Worm (Caenorhabditis elegans) whole organism, mixed stage, embryonic: ENCODE data around the gene srxa-8.

Source experiments
- bed-3 ChIP-seq: fragments of 200-800 bp; sonication (Bioruptor generic); optimal IDR thresholded peaks from 3 replicates; lab custom pipeline; 2018; ENCODE audit warnings: mild to moderate bottlenecking, missing genetic modification characterization, moderate library complexity, missing compliant biosample characterization
- ceh-39 ChIP-seq: fragments of 150-350 bp; optimal IDR thresholded peaks from 2 replicates; lab custom pipeline; 2014; ENCODE audit warnings: missing biosample characterization, missing genetic modification characterization
- ceh-43 ChIP-seq: fragments of 200-800 bp; sonication (Bioruptor generic); optimal IDR thresholded peaks from 2 replicates; lab custom pipeline; 2018; ENCODE audit warnings: mild to moderate bottlenecking, missing genetic modification characterization, moderate library complexity, missing compliant biosample characterization
- ceh-83 ChIP-seq: fragments of 200-800 bp; sonication (Bioruptor generic); optimal IDR thresholded peaks from 2 replicates; lab custom pipeline; 2018; ENCODE audit warnings: mild to moderate bottlenecking, missing genetic modification characterization, missing compliant biosample characterization
- ces-1 ChIP-seq: fragments of 150-350 bp; optimal IDR thresholded peaks from 2 replicates; lab custom pipeline; 2014; ENCODE audit warnings: missing biosample characterization, missing genetic modification reagents, missing genetic modification characterization
- cnd-1 ChIP-seq: fragments of 200-800 bp; sonication (Bioruptor generic); optimal IDR thresholded peaks from 2 replicates; lab custom pipeline; 2018; ENCODE audit warnings: mild to moderate bottlenecking, missing genetic modification characterization, missing compliant biosample characterization
- elt-1 ChIP-seq: sonication (generic microtip); optimal IDR thresholded peaks from 2 replicates; lab custom pipeline; 2017; ENCODE audit warnings: missing genetic modification characterization, mild to moderate bottlenecking, missing compliant biosample characterization, antibody characterized with exemption, moderate library complexity, borderline replicate concordance; ENCODE audit not compliant: insufficient read depth
- elt-3 ChIP-seq: fragments of 150-350 bp; optimal IDR thresholded peaks from 2 replicates; lab custom pipeline; 2014; ENCODE audit warnings: missing biosample characterization, missing genetic modification characterization
- flh-1 ChIP-seq: fragments of 200-800 bp; sonication (Bioruptor generic); optimal IDR thresholded peaks from 2 replicates; lab custom pipeline; 2018; ENCODE audit warnings: mild to moderate bottlenecking, missing genetic modification characterization, moderate library complexity, missing compliant biosample characterization
- ham-2 ChIP-seq: fragments of 200-800 bp; sonication (Bioruptor generic); optimal IDR thresholded peaks from 2 replicates; lab custom pipeline; 2018; ENCODE audit warnings: mild to moderate bottlenecking, missing genetic modification characterization, missing compliant biosample characterization
- hlh-1 ChIP-seq: fragments of 150-350 bp; optimal IDR thresholded peaks from 2 replicates; lab custom pipeline; 2014; ENCODE audit warnings: missing biosample characterization, missing genetic modification reagents, missing genetic modification characterization
- lin-13 ChIP-seq: fragments of 150-350 bp; optimal IDR thresholded peaks from 2 replicates; lab custom pipeline; 2014; ENCODE audit warnings: missing biosample characterization, missing genetic modification characterization
- lin-32 ChIP-seq: fragments of 200-800 bp; sonication (Bioruptor generic); optimal IDR thresholded peaks from 2 replicates; lab custom pipeline; 2018; ENCODE audit warnings: mild to moderate bottlenecking, missing genetic modification characterization, missing compliant biosample characterization
- lsy-2 ChIP-seq: fragments of 150-350 bp; optimal IDR thresholded peaks from 2 replicates; lab custom pipeline; 2014; ENCODE audit warnings: missing biosample characterization, missing genetic modification characterization
- mab-5 ChIP-seq: fragments of 150-350 bp; optimal IDR thresholded peaks from 2 replicates; lab custom pipeline; 2014; ENCODE audit warnings: missing biosample characterization, missing genetic modification characterization
- mep-1 ChIP-seq: fragments of 150-350 bp; optimal IDR thresholded peaks from 2 replicates; lab custom pipeline; 2017; ENCODE audit warnings: missing biosample characterization, missing genetic modification reagents, missing genetic modification characterization, inconsistent platforms
- mls-2 ChIP-seq: sonication (generic microtip); optimal IDR thresholded peaks from 2 replicates; lab custom pipeline; 2016; ENCODE audit warnings: mild to moderate bottlenecking, missing genetic modification characterization, moderate library complexity, missing compliant biosample characterization
- nhr-12 ChIP-seq: fragments of 150-350 bp; optimal IDR thresholded peaks from 2 replicates; lab custom pipeline; 2014; ENCODE audit warnings: missing biosample characterization, missing genetic modification characterization
- nhr-2 ChIP-seq: fragments of 150-350 bp; optimal IDR thresholded peaks from 2 replicates; lab custom pipeline; 2014; ENCODE audit warnings: missing biosample characterization, missing genetic modification characterization
- nhr-237 ChIP-seq: fragments of 150-350 bp; optimal IDR thresholded peaks from 2 replicates; lab custom pipeline; 2014; ENCODE audit warnings: missing biosample characterization, missing genetic modification characterization
- pha-4 ChIP-seq: fragments of 150-350 bp; optimal IDR thresholded peaks from 2 replicates; lab custom pipeline; 2018; ENCODE audit warnings: missing biosample characterization, missing genetic modification reagents, missing genetic modification characterization
- sem-2 ChIP-seq: fragments of 200-800 bp; sonication (Bioruptor generic); optimal IDR thresholded peaks from 2 replicates; lab custom pipeline; 2018; ENCODE audit warnings: mild to moderate bottlenecking, missing genetic modification characterization, missing compliant biosample characterization
- snpc-4 ChIP-seq: fragments of 150-350 bp; optimal IDR thresholded peaks from 2 replicates; lab custom pipeline; 2014; ENCODE audit warnings: missing biosample characterization, missing genetic modification characterization
- tbx-8 ChIP-seq: fragments of 200-800 bp; sonication (Bioruptor generic); optimal IDR thresholded peaks from 2 replicates; lab custom pipeline; 2018; ENCODE audit warnings: mild to moderate bottlenecking, missing genetic modification characterization, moderate library complexity, missing compliant biosample characterization
- unc-120 ChIP-seq: sonication (generic microtip); optimal IDR thresholded peaks from 2 replicates; lab custom pipeline; 2017; ENCODE audit warnings: missing genetic modification characterization, missing compliant biosample characterization; ENCODE audit not compliant: poor library complexity, severe bottlenecking
- unc-62 ChIP-seq: fragments of 150-350 bp; optimal IDR thresholded peaks from 2 replicates; lab custom pipeline; 2014; ENCODE audit warnings: missing biosample characterization, missing genetic modification reagents, missing genetic modification characterization
- zip-8 ChIP-seq: fragments of 150-350 bp; optimal IDR thresholded peaks from 2 replicates; lab custom pipeline; 2014; ENCODE audit warnings: missing biosample characterization, missing genetic modification characterization

srxa-8 gene

ce11 chrX:13353530-13353929, 44.9 kb upstream of the srxa-8 start:
- TF ChIP-seq cnd-1 (tag; lab: Kevin White, UChicago) (no peak), pha-4 (tag; lab: Kevin White, UChicago) (peak; percentile 18), elt-3 (tag; lab: Kevin White, UChicago) (no peak)

ce11 chrX:13352164-13352563, 43.5 kb upstream of the srxa-8 start:
- TF ChIP-seq lin-32 (no peak), bed-3 (GFP tag; lab: Kevin White, UChicago) (no peak), lsy-2 (tag; lab: Kevin White, UChicago) (no peak), flh-1 (GFP tag; lab: Kevin White, UChicago) (no peak), mab-5 (tag; lab: Kevin White, UChicago) (no peak), elt-1 (tag; lab: Kevin White, UChicago) (no peak), zip-8 (tag; lab: Kevin White, UChicago) (no peak), mep-1 (tag; lab: Kevin White, UChicago) (no peak), pha-4 (tag; lab: Kevin White, UChicago) (no peak), tbx-8 (GFP tag; lab: Kevin White, UChicago) (no peak), mls-2 (no peak), lin-13 (no peak), nhr-2 (tag; lab: Kevin White, UChicago) (no peak), nhr-12 (no peak), unc-120 (tag; lab: Kevin White, UChicago) (no peak)

- TF ChIP-seq mab-5 (tag; lab: Kevin White, UChicago) (no peak), sem-2 (GFP tag; lab: Kevin White, UChicago) (no peak), ces-1 (GFP tag; lab: Kevin White, UChicago) (no peak), snpc-4 (tag; lab: Kevin White, UChicago) (no peak)
These were observed 42.4 kb upstream of the srxa-8 start, which contains the start of gene mxl-3 for ce11 chrX:13350804-13351747. TSS of gene mxl-3 (minus strand) at chrX:13350804.

ce11 chrX:13350123-13350798, 41.6 kb upstream of the srxa-8 start:
- TF ChIP-seq hlh-1 (tag; lab: Kevin White, UChicago): no peak

ce11 chrX:13349230-13350122, 40.8 kb upstream of the srxa-8 start:
- TF ChIP-seq tbx-8 (GFP tag; lab: Kevin White, UChicago) (no peak), hlh-1 (tag; lab: Kevin White, UChicago) (no peak), ceh-83 (GFP tag; lab: Kevin White, UChicago) (no peak), zip-8 (tag; lab: Kevin White, UChicago) (no peak), mab-5 (tag; lab: Kevin White, UChicago) (no peak), cnd-1 (tag; lab: Kevin White, UChicago) (no peak)

ce11 chrX:13348417-13348816, 39.8 kb upstream of the srxa-8 start:
- TF ChIP-seq nhr-237 (tag; lab: Kevin White, UChicago) (no peak), sem-2 (GFP tag; lab: Kevin White, UChicago) (no peak), ceh-43 (GFP tag; lab: Kevin White, UChicago) (no peak), ceh-83 (GFP tag; lab: Kevin White, UChicago) (no peak), hlh-1 (tag; lab: Kevin White, UChicago) (no peak), ham-2 (GFP tag; lab: Kevin White, UChicago) (no peak), ceh-39 (tag; lab: Kevin White, UChicago) (no peak), elt-1 (tag; lab: Kevin White, UChicago) (no peak), flh-1 (GFP tag; lab: Kevin White, UChicago) (no peak), ces-1 (GFP tag; lab: Kevin White, UChicago) (no peak), unc-62 (GFP tag; lab: Kevin White, UChicago) (no peak), lsy-2 (tag; lab: Kevin White, UChicago) (no peak), unc-120 (tag; lab: Kevin White, UChicago) (no peak)
